Fruit fly (Drosophila melanogaster) whole organism, embryonic: Measurements from ENCODE around the gene msd1.

Experiments used
- CG10979 ChIP-seq: fragments of 200-800 bp; sonication (Bioruptor generic); optimal IDR thresholded peaks from 2 replicates; lab custom pipeline; 2018; ENCODE audit warnings: missing biosample characterization, mild to moderate bottlenecking, missing genetic modification characterization, moderate library complexity
- CG11085 ChIP-seq: fragments of 200-800 bp; sonication (Bioruptor generic); IDR thresholded peaks from 2 replicates; pipeline ENCODE4 v1.3.6; 2022; ENCODE audit warnings: missing biosample characterization, missing genetic modification characterization
- CG12071 ChIP-seq: fragments of 200-800 bp; sonication (Bioruptor generic); optimal IDR thresholded peaks from 3 replicates; lab custom pipeline; 2018; ENCODE audit warnings: missing biosample characterization, mild to moderate bottlenecking, missing genetic modification characterization
- CG15011 ChIP-seq: fragments of 200-800 bp; sonication (Bioruptor generic); optimal IDR thresholded peaks from 3 replicates; lab custom pipeline; 2018; ENCODE audit warnings: missing biosample characterization, mild to moderate bottlenecking, missing genetic modification characterization
- CG1603 ChIP-seq: fragments of 200-800 bp; sonication (Bioruptor generic); optimal IDR thresholded peaks from 2 replicates; lab custom pipeline; 2019; ENCODE audit warnings: missing biosample characterization, mild to moderate bottlenecking, missing genetic modification characterization, moderate library complexity
- CG16779 ChIP-seq: fragments of 200-800 bp; sonication (Bioruptor generic); IDR thresholded peaks from 2 replicates; pipeline ENCODE4 v1.3.6; 2022; ENCODE audit warnings: missing biosample characterization, missing genetic modification characterization
- CG16863 ChIP-seq: fragments of 200-800 bp; sonication (Bioruptor generic); optimal IDR thresholded peaks from 3 replicates; lab custom pipeline; 2016; ENCODE audit warnings: missing biosample characterization, missing genetic modification characterization
- CG17359 ChIP-seq: fragments of 200-800 bp; sonication (Bioruptor generic); optimal IDR thresholded peaks from 3 replicates; lab custom pipeline; 2018; ENCODE audit warnings: missing biosample characterization, mild to moderate bottlenecking, missing genetic modification characterization, moderate library complexity
- CG17829 ChIP-seq: fragments of 200-800 bp; optimal IDR thresholded peaks from 2 replicates; lab custom pipeline; 2019; ENCODE audit warnings: missing biosample characterization, mild to moderate bottlenecking, missing genetic modification characterization, moderate library complexity
- CG32772 ChIP-seq: fragments of 200-800 bp; sonication (Bioruptor generic); IDR thresholded peaks from 2 replicates; pipeline ENCODE4 v1.3.6; 2022; ENCODE audit warnings: missing biosample characterization, missing genetic modification characterization
- CG34422 ChIP-seq: fragments of 200-800 bp; sonication (Bioruptor generic); IDR thresholded peaks from 3 replicates; pipeline ENCODE4 v1.3.6; 2022; ENCODE audit warnings: missing biosample characterization, missing genetic modification characterization
- CG3995 ChIP-seq: fragments of 200-800 bp; sonication (Bioruptor generic); optimal IDR thresholded peaks from 3 replicates; lab custom pipeline; 2016; ENCODE audit warnings: missing biosample characterization, missing genetic modification characterization
- CG4820 ChIP-seq: fragments of 200-800 bp; sonication (Bioruptor generic); optimal IDR thresholded peaks from 3 replicates; lab custom pipeline; 2016; ENCODE audit warnings: missing biosample characterization, missing genetic modification characterization
- CG6272 ChIP-seq: fragments of 200-800 bp; sonication (Bioruptor generic); IDR thresholded peaks from 2 replicates; pipeline ENCODE4 v1.3.6; 2022; ENCODE audit warnings: missing biosample characterization, missing genetic modification characterization
- CG8359 ChIP-seq: fragments of 200-800 bp; sonication (Bioruptor generic); optimal IDR thresholded peaks from 2 replicates; lab custom pipeline; 2017; ENCODE audit warnings: missing biosample characterization, mild to moderate bottlenecking, missing genetic modification characterization, borderline replicate concordance
- CG9215 ChIP-seq: fragments of 200-800 bp; sonication (Bioruptor generic); IDR thresholded peaks from 2 replicates; pipeline ENCODE4 v1.3.6; 2022; ENCODE audit warnings: missing biosample characterization, missing genetic modification characterization
- Camta ChIP-seq: fragments of 200-800 bp; sonication (Bioruptor generic); optimal IDR thresholded peaks from 2 replicates; lab custom pipeline; 2016; ENCODE audit warnings: missing biosample characterization, missing genetic modification characterization
- Dad ChIP-seq: fragments of 200-800 bp; sonication (Bioruptor generic); optimal IDR thresholded peaks from 3 replicates; lab custom pipeline; 2016; ENCODE audit warnings: missing biosample characterization, missing genetic modification characterization
- Dll ChIP-seq: fragments of 200-800 bp; sonication (Bioruptor generic); IDR thresholded peaks from 4 replicates; pipeline ENCODE4 v1.3.6; 2022; ENCODE audit warnings: missing biosample characterization, missing genetic modification characterization; ENCODE audit not compliant: partially characterized antibody
- Elba2 ChIP-seq: fragments of 200-800 bp; sonication (Bioruptor generic); optimal IDR thresholded peaks from 3 replicates; lab custom pipeline; 2016; ENCODE audit warnings: missing biosample characterization, missing genetic modification characterization
- Fer1 ChIP-seq: fragments of 200-800 bp; sonication (Bioruptor generic); optimal IDR thresholded peaks from 2 replicates; lab custom pipeline; 2017; ENCODE audit warnings: missing biosample characterization, mild to moderate bottlenecking, missing genetic modification characterization
- HLH4C ChIP-seq: fragments of 200-800 bp; sonication (Bioruptor generic); IDR thresholded peaks from 3 replicates; pipeline ENCODE4 v1.3.6; 2022; ENCODE audit warnings: missing biosample characterization, missing genetic modification characterization; ENCODE audit not compliant: partially characterized antibody
- Jarid2 ChIP-seq: fragments of 200-800 bp; sonication (Bioruptor generic); optimal IDR thresholded peaks from 3 replicates; lab custom pipeline; 2017; ENCODE audit warnings: mild to moderate bottlenecking, missing biosample characterization, missing genetic modification reagents, missing genetic modification characterization
- Lim3 ChIP-seq: fragments of 200-800 bp; sonication (Bioruptor generic); IDR thresholded peaks from 2 replicates; pipeline ENCODE4 v1.3.6; 2022; ENCODE audit warnings: missing biosample characterization, missing genetic modification characterization
- NC2α ChIP-seq: fragments of 200-800 bp; sonication (Bioruptor generic); optimal IDR thresholded peaks from 2 replicates; lab custom pipeline; 2016; ENCODE audit warnings: missing biosample characterization, missing genetic modification characterization
- Neu2 ChIP-seq: fragments of 200-800 bp; sonication (Bioruptor generic); optimal IDR thresholded peaks from 3 replicates; lab custom pipeline; 2016; ENCODE audit warnings: missing biosample characterization, missing genetic modification characterization, borderline replicate concordance
- Oaz ChIP-seq: fragments of 200-800 bp; sonication (Bioruptor generic); IDR thresholded peaks from 2 replicates; pipeline ENCODE4 v1.3.6; 2022; ENCODE audit warnings: missing biosample characterization, missing genetic modification characterization
- Oli ChIP-seq: fragments of 200-800 bp; sonication (Bioruptor generic); optimal IDR thresholded peaks from 2 replicates; lab custom pipeline; 2018; ENCODE audit warnings: missing biosample characterization, mild to moderate bottlenecking, missing genetic modification characterization, moderate library complexity
- Optix ChIP-seq: fragments of 200-800 bp; sonication (Bioruptor generic); IDR thresholded peaks from 3 replicates; pipeline ENCODE4 v1.3.6; 2022; ENCODE audit warnings: missing biosample characterization, missing genetic modification characterization
- ara ChIP-seq: fragments of 200-800 bp; sonication (Bioruptor generic); IDR thresholded peaks from 2 replicates; pipeline ENCODE4 v1.3.6; 2022; ENCODE audit warnings: missing biosample characterization, missing genetic modification characterization
- bcd ChIP-seq: fragments of 200-800 bp; sonication (Bioruptor generic); optimal IDR thresholded peaks from 2 replicates; lab custom pipeline; 2017; ENCODE audit warnings: missing biosample characterization, mild to moderate bottlenecking, missing genetic modification characterization
- ci ChIP-seq: fragments of 200-800 bp; sonication (Bioruptor generic); IDR thresholded peaks from 3 replicates; pipeline ENCODE4 v1.3.6; 2022; ENCODE audit warnings: missing biosample characterization, missing genetic modification characterization
- dan ChIP-seq: fragments of 200-800 bp; sonication (Bioruptor generic); IDR thresholded peaks from 2 replicates; pipeline ENCODE4 v1.3.6; 2022; ENCODE audit warnings: missing biosample characterization, missing genetic modification characterization
- dmrt11E ChIP-seq: fragments of 200-800 bp; sonication (Bioruptor generic); optimal IDR thresholded peaks from 3 replicates; lab custom pipeline; 2018; ENCODE audit warnings: missing biosample characterization, mild to moderate bottlenecking, missing genetic modification characterization, moderate library complexity
- ewg ChIP-seq: fragments of 200-800 bp; sonication (Bioruptor generic); optimal IDR thresholded peaks from 3 replicates; lab custom pipeline; 2017; ENCODE audit warnings: mild to moderate bottlenecking, missing biosample characterization, missing genetic modification reagents, missing genetic modification characterization
- ftz-f1 ChIP-seq: fragments of 200-800 bp; sonication (Bioruptor generic); optimal IDR thresholded peaks from 2 replicates; lab custom pipeline; 2016; ENCODE audit warnings: missing biosample characterization, missing genetic modification characterization
- gcm ChIP-seq: fragments of 200-800 bp; sonication (Bioruptor generic); optimal IDR thresholded peaks from 2 replicates; lab custom pipeline; 2019; ENCODE audit warnings: missing biosample characterization, mild to moderate bottlenecking, missing genetic modification characterization, moderate library complexity
- grau ChIP-seq: fragments of 200-800 bp; optimal IDR thresholded peaks from 3 replicates; lab custom pipeline; 2019; ENCODE audit warnings: missing biosample characterization, mild to moderate bottlenecking, missing genetic modification characterization, moderate library complexity
- mld ChIP-seq: fragments of 200-800 bp; sonication (Bioruptor generic); IDR thresholded peaks from 3 replicates; pipeline ENCODE4 v1.3.6; 2022; ENCODE audit warnings: missing biosample characterization, missing genetic modification characterization; ENCODE audit not compliant: partially characterized antibody
- org-1 ChIP-seq: fragments of 200-800 bp; sonication (Bioruptor generic); optimal IDR thresholded peaks from 2 replicates; lab custom pipeline; 2017; ENCODE audit warnings: missing biosample characterization, missing genetic modification characterization
- pho ChIP-seq: fragments of 200-800 bp; sonication (Bioruptor generic); optimal IDR thresholded peaks from 2 replicates; lab custom pipeline; 2016; ENCODE audit warnings: missing biosample characterization, missing genetic modification characterization
- pnt ChIP-seq: fragments of 200-800 bp; sonication (Bioruptor generic); optimal IDR thresholded peaks from 3 replicates; lab custom pipeline; 2016; ENCODE audit warnings: missing biosample characterization, missing genetic modification characterization
- seq ChIP-seq: fragments of 200-800 bp; sonication (Bioruptor generic); IDR thresholded peaks from 2 replicates; pipeline ENCODE4 v1.3.6; 2022; ENCODE audit warnings: missing biosample characterization, missing genetic modification characterization
- slp2 ChIP-seq: fragments of 200-800 bp; sonication (Bioruptor generic); optimal IDR thresholded peaks from 2 replicates; lab custom pipeline; 2016; ENCODE audit warnings: missing biosample characterization, missing genetic modification characterization
- stc ChIP-seq: fragments of 200-800 bp; sonication (Bioruptor generic); IDR thresholded peaks from 2 replicates; pipeline ENCODE4 v1.3.6; 2022; ENCODE audit warnings: missing biosample characterization, missing genetic modification characterization
- tup ChIP-seq: fragments of 200-800 bp; sonication (Bioruptor generic); optimal IDR thresholded peaks from 2 replicates; lab custom pipeline; 2016; ENCODE audit warnings: missing biosample characterization, mild to moderate bottlenecking, missing genetic modification characterization, moderate library complexity
- unpg ChIP-seq: fragments of 200-800 bp; sonication (Bioruptor generic); optimal IDR thresholded peaks from 3 replicates; lab custom pipeline; 2018; ENCODE audit warnings: missing biosample characterization, mild to moderate bottlenecking, missing genetic modification characterization, moderate library complexity
- wek ChIP-seq: fragments of 200-800 bp; sonication (Bioruptor generic); optimal IDR thresholded peaks from 3 replicates; lab custom pipeline; 2018; ENCODE audit warnings: missing biosample characterization, mild to moderate bottlenecking, missing genetic modification characterization, moderate library complexity
- wor ChIP-seq: fragments of 200-800 bp; sonication (Bioruptor generic); IDR thresholded peaks from 2 replicates; pipeline ENCODE4 v1.3.6; 2022; ENCODE audit warnings: missing biosample characterization, missing genetic modification characterization

The msd1 gene

dm6 chr3L:1376014-1376745 is 44.6 kb downstream of the msd1 start (continued):
- TF ChIP-seq CG1603 (tag; lab: Kevin White, UChicago) (peak; percentile 68), ara (peak; percentile 69; the same call in 1 of the 2 replicates), CG16779 (GFP tag; lab: Robert Waterston, UW) (no peak), HLH4C (GFP tag; lab: Robert Waterston, UW) (0 out of 3 replicates have a peak, but pooled peaks have one; percentile 52), dan (no peak), CG15011 (GFP tag; lab: Kevin White, UChicago) (no peak), pnt (GFP tag; lab: Kevin White, UChicago) (peak; percentile 35), Jarid2 (GFP tag; lab: Kevin White, UChicago) (no peak), gcm (GFP tag; lab: Kevin White, UChicago) (peak; percentile 33), Fer1 (peak; percentile 18), Dad (GFP tag; lab: Kevin White, UChicago) (peak; percentile 36), Oaz (GFP tag; lab: Robert Waterston, UW) (no peak), Lim3 (GFP tag; lab: Robert Waterston, UW) (no peak), slp2 (GFP tag; lab: Kevin White, UChicago) (peak; percentile 50), CG16863 (peak; percentile 13), Elba2 (GFP tag; lab: Kevin White, UChicago) (no peak), CG9215 (no peak), CG8359 (no peak), CG17829 (peak; percentile 34), grau (peak; percentile 59), CG32772 (GFP tag; lab: Robert Waterston, UW) (peak; percentile 26; the same call in 1 of the 2 replicates), CG3995 (GFP tag; lab: Kevin White, UChicago) (no peak), CG6272 (GFP tag; lab: Robert Waterston, UW) (0 out of 2 replicates have a peak, but pooled peaks have one; percentile 22), mld (GFP tag; lab: Robert Waterston, UW) (peak; percentile 52; the same call in 1 of the 3 replicates), Optix (GFP tag; lab: Robert Waterston, UW) (peak; percentile 46; the same call in 1 of the 3 replicates), CG10979 (tag; lab: Kevin White, UChicago) (peak; percentile 29), CG17359 (peak; percentile 62), Camta (GFP tag; lab: Kevin White, UChicago) (peak; percentile 46), seq (GFP tag; lab: Robert Waterston, UW) (peak; percentile 35; the same call in 1 of the 2 replicates), Dll (GFP tag; lab: Robert Waterston, UW) (peak; percentile 88), wor (no peak), stc (GFP tag; lab: Robert Waterston, UW) (peak; percentile 72), CG34422 (GFP tag; lab: Robert Waterston, UW) (no peak), pho (GFP tag; lab: Kevin White, UChicago) (no peak), Oli (tag; lab: Kevin White, UChicago) (peak; percentile 68), CG4820 (GFP tag; lab: Kevin White, UChicago) (peak; percentile 21), unpg (GFP tag; lab: Kevin White, UChicago) (peak; percentile 66), ewg (GFP tag; lab: Kevin White, UChicago) (peak; percentile 42), CG12071 (GFP tag; lab: Kevin White, UChicago) (no peak), dmrt11E (tag; lab: Kevin White, UChicago) (peak; percentile 19), NC2α (GFP tag; lab: Kevin White, UChicago) (no peak), bcd (GFP tag; lab: Kevin White, UChicago) (peak; percentile 30), ftz-f1 (GFP tag; lab: Kevin White, UChicago) (no peak), wek (GFP tag; lab: Kevin White, UChicago) (no peak), org-1 (GFP tag; lab: Kevin White, UChicago) (peak; percentile 48), ci (GFP tag; lab: Robert Waterston, UW) (peak; percentile 69; the same call in 1 of the 3 replicates), CG11085 (no peak), Neu2 (GFP tag; lab: Kevin White, UChicago) (no peak), tup (GFP tag; lab: Kevin White, UChicago) (no peak)
